Fruit fly (Drosophila melanogaster): Measurements from ENCODE around the gene CG31415.

The CG31415 gene

dm6 chr3R:9704183-9705007 lies 38.9 kb upstream of the CG31415 start (continued):
- TF ChIP-seq CG11723 (GFP tag; optimal IDR thresholded peaks at IDR 0.05) (no peak), CG6254 (GFP tag; optimal IDR thresholded peaks at IDR 0.05) (no peak), ash1 (GFP tag; optimal IDR thresholded peaks at IDR 0.05) (peak; percentile 35), ro (GFP tag; IDR thresholded peaks at IDR 0.05) (no peak), aop (GFP tag; IDR thresholded peaks at IDR 0.05) (no peak), Blimp-1 (GFP tag; optimal IDR thresholded peaks at IDR 0.05) (no peak), dmrt99B (tag; optimal IDR thresholded peaks at IDR 0.05) (no peak), pho (GFP tag; optimal IDR thresholded peaks at IDR 0.05) (no peak), HmgZ (tag; optimal IDR thresholded peaks at IDR 0.05) (peak; percentile 82), exex (tag; optimal IDR thresholded peaks at IDR 0.05) (peak; percentile 82), CG16815 (GFP tag; optimal IDR thresholded peaks at IDR 0.05) (no peak), Hmr (GFP tag; optimal IDR thresholded peaks at IDR 0.05) (peak; percentile 66), B-H2 (GFP tag; optimal IDR thresholded peaks at IDR 0.05) (peak; percentile 58), Pdp1 (GFP tag; optimal IDR thresholded peaks at IDR 0.05) (peak in 1 of 2 experiments; percentile 82), ERR (GFP tag; optimal IDR thresholded peaks at IDR 0.05) (no peak), br (optimal IDR thresholded peaks at IDR 0.05) (no peak), lov (optimal IDR thresholded peaks at IDR 0.05) (no peak), lov (GFP tag; IDR thresholded peaks at IDR 0.05) (no peak), CG13424 (tag; optimal IDR thresholded peaks at IDR 0.05) (no peak), so (GFP tag; IDR thresholded peaks at IDR 0.05) (no peak), Oaz (GFP tag; IDR thresholded peaks at IDR 0.05) (no peak), CG42726 (GFP tag; IDR thresholded peaks at IDR 0.05; ENCODE audit: partially characterized antibody) (no peak), CG6654 (GFP tag; optimal IDR thresholded peaks at IDR 0.05) (no peak), CG10543 (GFP tag; optimal IDR thresholded peaks at IDR 0.05) (peak; percentile 82), CG8281 (tag; optimal IDR thresholded peaks at IDR 0.05) (no peak), CG18619 (GFP tag; optimal IDR thresholded peaks at IDR 0.05) (peak; percentile 15), ham (GFP tag; IDR thresholded peaks at IDR 0.05) (no peak), sd (tag; optimal IDR thresholded peaks at IDR 0.05) (peak; percentile 40), Hr78 (GFP tag; optimal IDR thresholded peaks at IDR 0.05) (peak in 1 of 2 experiments; percentile 32), CG30431 (GFP tag; optimal IDR thresholded peaks at IDR 0.05) (no peak), cg (GFP tag; optimal IDR thresholded peaks at IDR 0.05) (peak; percentile 98), pan (optimal IDR thresholded peaks at IDR 0.05) (no peak), pan (GFP tag; optimal IDR thresholded peaks at IDR 0.05 in 1 of 2, IDR thresholded peaks at IDR 0.05 in 1 of 2) (no peak), jing (GFP tag; optimal IDR thresholded peaks at IDR 0.05) (no peak), Abd-B (GFP tag; optimal IDR thresholded peaks at IDR 0.05) (no peak), CG30020 (tag; optimal IDR thresholded peaks at IDR 0.05) (no peak), pzg (GFP tag; optimal IDR thresholded peaks at IDR 0.05) (peak; percentile 12), H15 (GFP tag; IDR thresholded peaks at IDR 0.05) (no peak), jumu (GFP tag; optimal IDR thresholded peaks at IDR 0.05) (no peak), CG2120 (GFP tag; optimal IDR thresholded peaks at IDR 0.05) (peak; percentile 44), Spps (tag; optimal IDR thresholded peaks at IDR 0.05) (no peak), Camta (GFP tag; optimal IDR thresholded peaks at IDR 0.05) (no peak), insv (GFP tag; optimal IDR thresholded peaks at IDR 0.05) (no peak), CG34376 (GFP tag; optimal IDR thresholded peaks at IDR 0.05) (peak; percentile 96), CG4730 (GFP tag; IDR thresholded peaks at IDR 0.05) (no peak), Med (GFP tag) (peak; percentile 59), CG6272 (GFP tag; IDR thresholded peaks at IDR 0.05) (no peak), CG7745 (tag; optimal IDR thresholded peaks at IDR 0.05) (no peak), Doc3 (GFP tag; IDR thresholded peaks at IDR 0.05; ENCODE audit: partially characterized antibody) (no peak)
